Fruit fly (Drosophila melanogaster) whole organism, prepupa: Measurements from ENCODE around the gene CG5342.
A peak's percentile ranks its signal among the peaks of the same experiment; 100 is the strongest.

Experiments used
- Eip78C ChIP-seq: fragments of 200-800 bp; sonication (Bioruptor generic); peaks from one replicate; lab custom pipeline; 2016; ENCODE audit warnings: missing biosample characterization, missing genetic modification characterization
- Eip93F ChIP-seq: fragments of 200-800 bp; sonication (Bioruptor generic); optimal IDR thresholded peaks from 2 replicates; lab custom pipeline; 2016; ENCODE audit warnings: missing biosample characterization, mild to moderate bottlenecking, missing genetic modification characterization
- Hr4 ChIP-seq: fragments of 200-800 bp; sonication (Bioruptor generic); optimal IDR thresholded peaks from 3 replicates; lab custom pipeline; 2016; ENCODE audit warnings: missing biosample characterization, missing genetic modification characterization
- cyc ChIP-seq: fragments of 200-800 bp; sonication (Bioruptor generic); optimal IDR thresholded peaks from 3 replicates; lab custom pipeline; 2016; ENCODE audit warnings: missing biosample characterization, missing genetic modification characterization
- lz ChIP-seq: fragments of 200-800 bp; sonication (Bioruptor generic); optimal IDR thresholded peaks from 3 replicates; lab custom pipeline; 2016; ENCODE audit warnings: missing biosample characterization, missing genetic modification characterization

DNA sequence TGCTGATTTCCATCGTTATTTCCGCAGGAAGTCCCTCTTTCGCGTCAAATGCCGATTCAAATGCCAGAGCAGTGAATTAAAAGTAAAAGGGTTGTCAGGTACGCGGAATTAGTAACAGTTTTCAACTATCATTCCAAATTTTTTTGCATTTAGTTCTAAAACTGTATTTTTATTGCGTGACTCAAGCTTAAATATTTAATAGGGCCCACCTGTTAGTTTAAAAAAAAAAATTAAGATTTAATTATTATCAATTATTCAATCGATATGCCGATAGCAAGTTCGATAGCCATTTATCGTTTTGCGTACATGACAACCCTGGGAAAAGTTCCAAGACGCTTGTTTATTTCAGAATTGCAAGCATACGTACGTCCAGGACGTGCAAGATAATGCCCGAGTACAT lies 44.4 kb downstream of the CG5342 start, which contains the start of gene CG14711:
- peak; percentile 76 for TF ChIP-seq cyc (GFP tag; lab: Kevin White, UChicago)
- peak; percentile 51 for TF ChIP-seq Eip93F (GFP tag; lab: Kevin White, UChicago)
- peak; percentile 92 for TF ChIP-seq Eip78C
- TF ChIP-seq Hr4 (GFP tag; lab: Kevin White, UChicago) = no peak
- TF ChIP-seq lz (GFP tag; lab: Kevin White, UChicago) = peak; percentile 82
